Fruit fly (Drosophila melanogaster) whole organism, prepupa: ENCODE results near the gene Bdp1.

Experiments used
- Blimp-1 ChIP-seq: fragments of 200-800 bp; sonication (Bioruptor generic); optimal IDR thresholded peaks from 3 replicates; lab custom pipeline; 2017; ENCODE audit warnings: missing biosample characterization, missing genetic modification characterization, mild to moderate bottlenecking, moderate library complexity, missing genetic modification reagents
- CG11294 ChIP-seq: fragments of 200-800 bp; sonication (Bioruptor generic); IDR thresholded peaks from 2 replicates; pipeline ENCODE4 v1.3.6; 2022; ENCODE audit warnings: missing biosample characterization, missing genetic modification characterization
- CG11902 ChIP-seq: fragments of 200-800 bp; sonication (Bioruptor generic); optimal IDR thresholded peaks from 3 replicates; lab custom pipeline; 2016; ENCODE audit warnings: missing biosample characterization, missing genetic modification characterization
- CG32006 ChIP-seq: fragments of 200-800 bp; sonication (Bioruptor generic); optimal IDR thresholded peaks from 3 replicates; lab custom pipeline; 2017; ENCODE audit warnings: missing biosample characterization, mild to moderate bottlenecking, missing genetic modification characterization
- Lpt ChIP-seq: fragments of 200-800 bp; sonication (Bioruptor generic); optimal IDR thresholded peaks from 3 replicates; lab custom pipeline; 2016; ENCODE audit warnings: missing biosample characterization, missing genetic modification characterization

- TF ChIP-seq CG32006 (no peak), CG11902 (no peak), Blimp-1 (GFP tag; lab: Kevin White, UChicago) (no peak), CG11294 (GFP tag; lab: Robert Waterston, UW) (no peak), Lpt (GFP tag; lab: Kevin White, UChicago) (no peak)
These were observed 41.0 kb downstream of the Bdp1 start for dm6 chr2L:13332736-13333135.
